Comparison of ENCODE assay signal across 6 worm cellular contexts in the genomic region with DNA sequence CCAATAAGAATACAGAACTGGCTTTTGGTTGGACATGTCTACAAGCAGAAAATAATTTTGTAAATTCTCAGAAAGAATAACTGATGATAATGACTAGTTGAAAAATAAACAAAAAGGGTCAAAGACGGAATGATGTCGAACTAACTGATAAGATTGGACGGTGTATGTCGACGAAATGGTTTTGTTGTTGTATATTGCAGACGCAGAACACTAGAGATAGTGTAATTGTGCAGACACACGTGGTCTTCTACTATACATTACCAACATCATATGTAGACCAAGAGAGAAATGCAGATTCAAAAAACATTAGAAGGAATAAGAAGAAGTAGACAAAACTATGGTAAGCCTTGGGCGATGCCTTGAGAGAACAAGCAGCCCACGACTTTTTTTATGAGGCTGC.
A peak's percentile ranks its signal among the peaks of the same experiment; 100 is the strongest.
TF ChIP-seq lines count a peak whose summit lies in the region.

TSS of gene gst-42 (minus strand) at position 176 of the 400 bp plus-strand sequence.
TSS of gene D1053.2 (plus strand) at position 391 of the 400 bp plus-strand sequence.

TF ChIP-seq in whole organism, L1 larva, 84 proteins besides CTCF, POLR2A, EP300 and RAD21 (continues in another document):
- peak; percentile 19 for TF ChIP-seq mep-1 (tag; optimal IDR thresholded peaks at IDR 0.05; lab: Kevin White, UChicago)
- peak; percentile 93 for TF ChIP-seq elt-2 (tag; optimal IDR thresholded peaks at IDR 0.05; lab: Kevin White, UChicago)
- peak; percentile 47 for TF ChIP-seq unc-130 (tag; optimal IDR thresholded peaks at IDR 0.05; lab: Kevin White, UChicago)
- no peak for TF ChIP-seq ama-1 (optimal IDR thresholded peaks at IDR 0.05; lab: Kevin White, UChicago)
- TF ChIP-seq efl-3 (GFP tag; optimal IDR thresholded peaks at IDR 0.05; lab: Kevin White, UChicago), result no peak
- TF ChIP-seq Y116A8C.19 (tag; optimal IDR thresholded peaks at IDR 0.05; lab: Kevin White, UChicago; ENCODE audit: borderline replicate concordance), result no peak
- no peak for TF ChIP-seq fos-1 (tag; optimal IDR thresholded peaks at IDR 0.05; lab: Kevin White, UChicago)
- no peak for TF ChIP-seq lir-3 (tag; optimal IDR thresholded peaks at IDR 0.05; lab: Kevin White, UChicago; ENCODE audit: poor library complexity)
- TF ChIP-seq F16B12.6 (tag; optimal IDR thresholded peaks at IDR 0.05; lab: Kevin White, UChicago), result no peak
- peak; percentile 53 for TF ChIP-seq nhr-90 (tag; optimal IDR thresholded peaks at IDR 0.05; lab: Kevin White, UChicago; ENCODE audit: poor library complexity)
- TF ChIP-seq dpl-1 (GFP tag; optimal IDR thresholded peaks at IDR 0.05; lab: Kevin White, UChicago), result peak in 1 of 3 experiments; percentile 7
- TF ChIP-seq ceh-88 (GFP tag; IDR thresholded peaks at IDR 0.05; lab: Robert Waterston, UW), result no peak
- TF ChIP-seq mdl-1 (tag; optimal IDR thresholded peaks at IDR 0.05; lab: Kevin White, UChicago), result peak in 1 of 2 experiments; percentile 86
- no peak for TF ChIP-seq ceh-63 (GFP tag; optimal IDR thresholded peaks at IDR 0.05; lab: Kevin White, UChicago)

TF ChIP-seq in whole organism, L2 larva, 48 proteins besides CTCF, POLR2A, EP300 and RAD21 (continues in another document):
- TF ChIP-seq R02D3.7 (tag; optimal IDR thresholded peaks at IDR 0.05; lab: Kevin White, UChicago) (no peak), F13H6.1 (tag; optimal IDR thresholded peaks at IDR 0.05; lab: Kevin White, UChicago) (peak; percentile 45), nhr-237 (tag; optimal IDR thresholded peaks at IDR 0.05; lab: Kevin White, UChicago) (no peak), sem-4 (tag; optimal IDR thresholded peaks at IDR 0.05; lab: Kevin White, UChicago) (no peak), unc-39 (tag; optimal IDR thresholded peaks at IDR 0.05; lab: Kevin White, UChicago) (no peak), nhr-12 (tag; optimal IDR thresholded peaks at IDR 0.05; lab: Kevin White, UChicago) (no peak), egl-27 (tag; optimal IDR thresholded peaks at IDR 0.05; lab: Kevin White, UChicago) (peak; percentile 9), ztf-11 (tag; optimal IDR thresholded peaks at IDR 0.05; lab: Kevin White, UChicago) (no peak), skn-1 (tag; optimal IDR thresholded peaks at IDR 0.05; lab: Kevin White, UChicago) (no peak), fos-1 (tag; optimal IDR thresholded peaks at IDR 0.05; lab: Kevin White, UChicago) (peak; percentile 87), peb-1 (tag; optimal IDR thresholded peaks at IDR 0.05; lab: Kevin White, UChicago) (no peak), blmp-1 (tag; optimal IDR thresholded peaks at IDR 0.05; lab: Kevin White, UChicago; ENCODE audit: insufficient read depth) (peak; percentile 5), sma-3 (GFP tag; optimal IDR thresholded peaks at IDR 0.05; lab: Kevin White, UChicago) (peak; percentile 72), ztf-4 (tag; optimal IDR thresholded peaks at IDR 0.05; lab: Kevin White, UChicago) (no peak), crh-2 (tag; optimal IDR thresholded peaks at IDR 0.05; lab: Kevin White, UChicago) (peak; percentile 89)

TF ChIP-seq in whole organism, L3 larva, 47 proteins besides CTCF, POLR2A, EP300 and RAD21 (continues in another document):
- TF ChIP-seq elt-3 (tag; optimal IDR thresholded peaks at IDR 0.05; lab: Kevin White, UChicago) (peak in 2 of 3 experiments; percentile 77 to 85), ceh-82 (tag; optimal IDR thresholded peaks at IDR 0.05; lab: Kevin White, UChicago) (no peak), jun-1 (tag; optimal IDR thresholded peaks at IDR 0.05; lab: Kevin White, UChicago) (peak; percentile 51), ceh-28 (tag; optimal IDR thresholded peaks at IDR 0.05; lab: Kevin White, UChicago) (peak; percentile 44), pqm-1 (tag; optimal IDR thresholded peaks at IDR 0.05; lab: Kevin White, UChicago) (peak; percentile 99), skn-1 (tag; optimal IDR thresholded peaks at IDR 0.05; lab: Kevin White, UChicago) (peak; percentile 28), R02D3.7 (tag; optimal IDR thresholded peaks at IDR 0.05; lab: Kevin White, UChicago) (peak; percentile 14), pha-4 (tag; optimal IDR thresholded peaks at IDR 0.05; lab: Kevin White, UChicago) (peak; percentile 79), nhr-28 (tag; optimal IDR thresholded peaks at IDR 0.05; lab: Kevin White, UChicago) (no peak), nhr-25 (tag; optimal IDR thresholded peaks at IDR 0.05; lab: Kevin White, UChicago) (peak; percentile 73), zag-1 (tag; optimal IDR thresholded peaks at IDR 0.05; lab: Kevin White, UChicago) (no peak), nhr-11 (tag; optimal IDR thresholded peaks at IDR 0.05; lab: Kevin White, UChicago) (no peak), nhr-43 (tag; optimal IDR thresholded peaks at IDR 0.05; lab: Kevin White, UChicago; ENCODE audit: poor library complexity, severe bottlenecking) (peak; percentile 53), mdl-1 (tag; optimal IDR thresholded peaks at IDR 0.05; lab: Kevin White, UChicago) (peak; percentile 78), nhr-23 (tag; optimal IDR thresholded peaks at IDR 0.05; lab: Kevin White, UChicago) (peak; percentile 74)

TF ChIP-seq in whole organism, L4 larva, 104 proteins besides CTCF, POLR2A, EP300 and RAD21 (continues in another document):
- TF ChIP-seq php-3 (GFP tag; IDR thresholded peaks at IDR 0.05; lab: Robert Waterston, UW) (peak; percentile 77), unc-39 (tag; optimal IDR thresholded peaks at IDR 0.05; lab: Kevin White, UChicago) (no peak), zag-1 (tag; optimal IDR thresholded peaks at IDR 0.05; lab: Kevin White, UChicago) (no peak), nhr-77 (tag; optimal IDR thresholded peaks at IDR 0.05; lab: Kevin White, UChicago) (peak; percentile 86), attf-4 (tag; optimal IDR thresholded peaks at IDR 0.05; lab: Kevin White, UChicago) (no peak), lsy-2 (tag; optimal IDR thresholded peaks at IDR 0.05; lab: Kevin White, UChicago) (peak in 1 of 2 experiments; percentile 42), cey-2 (tag; optimal IDR thresholded peaks at IDR 0.05; lab: Kevin White, UChicago; ENCODE audit: borderline replicate concordance, insufficient read depth) (peak; percentile 54), ZK337.2 (GFP tag; IDR thresholded peaks at IDR 0.05; lab: Robert Waterston, UW) (no peak), ceh-62 (tag; optimal IDR thresholded peaks at IDR 0.05; lab: Kevin White, UChicago) (no peak), zip-11 (GFP tag; IDR thresholded peaks at IDR 0.05; lab: Robert Waterston, UW) (no peak), F26F4.8 (GFP tag; conservative IDR thresholded peaks at IDR 0.05; lab: Robert Waterston, UW) (no peak), nhr-111 (GFP tag; optimal IDR thresholded peaks at IDR 0.05; lab: Kevin White, UChicago) (no peak), T26A8.4 (GFP tag; IDR thresholded peaks at IDR 0.05; lab: Robert Waterston, UW) (no peak), dve-1 (tag; optimal IDR thresholded peaks at IDR 0.05; lab: Kevin White, UChicago; ENCODE audit: insufficient read depth) (peak; percentile 94), duxl-1 (tag; optimal IDR thresholded peaks at IDR 0.05; lab: Kevin White, UChicago; ENCODE audit: poor library complexity) (no peak)

TF ChIP-seq in whole organism, late embryonic, 69 proteins besides CTCF, POLR2A, EP300 and RAD21:
- TF ChIP-seq elt-2 (tag; optimal IDR thresholded peaks at IDR 0.05; lab: Kevin White, UChicago), result peak; percentile 72
- TF ChIP-seq hlh-30 (tag; optimal IDR thresholded peaks at IDR 0.05; lab: Kevin White, UChicago; ENCODE audit: insufficient read depth), result peak; percentile 4
- no peak for TF ChIP-seq fkh-6 (tag; optimal IDR thresholded peaks at IDR 0.05; lab: Kevin White, UChicago)

TF ChIP-seq in whole organism, young adult, 124 proteins besides CTCF, POLR2A, EP300 and RAD21:
- TF ChIP-seq nhr-80 (tag; optimal IDR thresholded peaks at IDR 0.05; lab: Kevin White, UChicago), result peak; percentile 92
- TF ChIP-seq mcd-1 (GFP tag; IDR thresholded peaks at IDR 0.05; lab: Robert Waterston, UW), result no peak
- TF ChIP-seq lin-40 (tag; optimal IDR thresholded peaks at IDR 0.05; lab: Kevin White, UChicago), result peak; percentile 23
- 0 out of 2 replicates have a peak, but pooled peaks have one; percentile 16 for TF ChIP-seq B0336.3 (GFP tag; IDR thresholded peaks at IDR 0.05; lab: Robert Waterston, UW)
- TF ChIP-seq F23B12.7 (tag; optimal IDR thresholded peaks at IDR 0.05; lab: Kevin White, UChicago; ENCODE audit: insufficient read depth), result no peak
- peak; percentile 77 for TF ChIP-seq pha-4 (tag; optimal IDR thresholded peaks at IDR 0.05; lab: Kevin White, UChicago)
- TF ChIP-seq dox-1 (GFP tag; IDR thresholded peaks at IDR 0.05; lab: Robert Waterston, UW), result no peak
- peak; percentile 49 for TF ChIP-seq atf-7 (tag; optimal IDR thresholded peaks at IDR 0.05; lab: Kevin White, UChicago)
- TF ChIP-seq cebp-1 (GFP tag; IDR thresholded peaks at IDR 0.05; lab: Robert Waterston, UW), result no peak
- peak; percentile 10 for TF ChIP-seq cebp-1 (tag; optimal IDR thresholded peaks at IDR 0.05; lab: Kevin White, UChicago)
- TF ChIP-seq ztf-28 (GFP tag; IDR thresholded peaks at IDR 0.05; lab: Robert Waterston, UW), result no peak
- no peak for TF ChIP-seq nfyb-1 (GFP tag; IDR thresholded peaks at IDR 0.05; lab: Robert Waterston, UW)
